Worm (Caenorhabditis elegans): Measurements from ENCODE around the gene F19H6.4.

F19H6.4 gene

ce11 chrX:12393786-12394308 is 28.4 kb downstream of the F19H6.4 start, which contains the start of gene F17E5.2 (continued):
- TF ChIP-seq Y5F2A.4 (GFP tag; optimal IDR thresholded peaks at IDR 0.05) = no peak
- no peak for TF ChIP-seq unc-39 (tag; optimal IDR thresholded peaks at IDR 0.05)
- peak; percentile 96 for TF ChIP-seq hmg-1.1 (GFP tag; IDR thresholded peaks at IDR 0.05)
- peak; percentile 98 for TF ChIP-seq mep-1 (tag; optimal IDR thresholded peaks at IDR 0.05)
- TF ChIP-seq set-16 (GFP tag; IDR thresholded peaks at IDR 0.05) = no peak
- TF ChIP-seq nhr-102 (tag; optimal IDR thresholded peaks at IDR 0.05) = peak; percentile 91
- no peak for TF ChIP-seq lin-39 (tag; optimal IDR thresholded peaks at IDR 0.05)
- TF ChIP-seq mes-2 (tag; optimal IDR thresholded peaks at IDR 0.05; ENCODE audit: poor library complexity, severe bottlenecking) = peak; percentile 96
- no peak for TF ChIP-seq egl-43 (GFP tag; IDR thresholded peaks at IDR 0.05)
- TF ChIP-seq php-3 (GFP tag; IDR thresholded peaks at IDR 0.05) = peak; percentile 80
- no peak for TF ChIP-seq ztf-11 (tag; optimal IDR thresholded peaks at IDR 0.05)
- no peak for TF ChIP-seq ZK546.5 (tag; optimal IDR thresholded peaks at IDR 0.05)
- TF ChIP-seq nhr-28 (tag; optimal IDR thresholded peaks at IDR 0.05) = peak; percentile 96
- no peak for TF ChIP-seq sdz-12 (GFP tag; optimal IDR thresholded peaks at IDR 0.05)
- no peak for TF ChIP-seq nhr-76 (tag; optimal IDR thresholded peaks at IDR 0.05)
- peak; percentile 38 for TF ChIP-seq gei-8 (GFP tag; optimal IDR thresholded peaks at IDR 0.05)
- TF ChIP-seq tra-1 (GFP tag; IDR thresholded peaks at IDR 0.05) = peak; percentile 47; the same call in 1 of the 2 replicates
- TF ChIP-seq dpl-1 (GFP tag; optimal IDR thresholded peaks at IDR 0.05) = peak; percentile 85
- TF ChIP-seq madf-5 (GFP tag; IDR thresholded peaks at IDR 0.05) = no peak
- peak; percentile 89 for TF ChIP-seq ztf-7 (tag; optimal IDR thresholded peaks at IDR 0.05)
- no peak for TF ChIP-seq D1046.2 (GFP tag; IDR thresholded peaks at IDR 0.05)
- no peak for TF ChIP-seq Y75B8A.6 (GFP tag; IDR thresholded peaks at IDR 0.05)
- peak; percentile 97 for TF ChIP-seq fkh-10 (GFP tag; optimal IDR thresholded peaks at IDR 0.05)
- no peak for TF ChIP-seq lir-3 (tag; optimal IDR thresholded peaks at IDR 0.05)
- no peak for TF ChIP-seq attf-4 (tag; optimal IDR thresholded peaks at IDR 0.05)
- no peak for TF ChIP-seq F44E2.7 (GFP tag; IDR thresholded peaks at IDR 0.05)
- TF ChIP-seq aly-2 (tag; optimal IDR thresholded peaks at IDR 0.05) = no peak
- peak; percentile 84 for TF ChIP-seq spr-1 (tag; optimal IDR thresholded peaks at IDR 0.05)
- TF ChIP-seq daf-12 (tag; optimal IDR thresholded peaks at IDR 0.05) = no peak
- 0 out of 2 replicates have a peak, but pooled peaks have one; percentile 60 for TF ChIP-seq arid-1 (GFP tag; conservative IDR thresholded peaks at IDR 0.05)
- no peak for TF ChIP-seq cey-2 (tag; optimal IDR thresholded peaks at IDR 0.05; ENCODE audit: borderline replicate concordance, insufficient read depth)
- TF ChIP-seq unc-130 (GFP tag; optimal IDR thresholded peaks at IDR 0.05) = no peak
- peak; percentile 97 for TF ChIP-seq nhr-11 (tag; optimal IDR thresholded peaks at IDR 0.05)
- TF ChIP-seq lin-29 (GFP tag; IDR thresholded peaks at IDR 0.05) = no peak
- peak; percentile 79 for TF ChIP-seq nhr-48 (tag; optimal IDR thresholded peaks at IDR 0.05)
- no peak for TF ChIP-seq ama-1 (optimal IDR thresholded peaks at IDR 0.05)
- no peak for TF ChIP-seq F49E8.2 (tag; optimal IDR thresholded peaks at IDR 0.05; ENCODE audit: borderline replicate concordance)
- no peak; the same call in 1 of the 2 replicates for TF ChIP-seq T26A8.4 (GFP tag; IDR thresholded peaks at IDR 0.05)
- peak; percentile 75 for TF ChIP-seq lin-1 (GFP tag; IDR thresholded peaks at IDR 0.05)
- TF ChIP-seq jun-1 (tag; optimal IDR thresholded peaks at IDR 0.05) = peak; percentile 68
- TF ChIP-seq ceh-82 (tag; optimal IDR thresholded peaks at IDR 0.05) = no peak
- no peak for TF ChIP-seq skn-1 (tag; optimal IDR thresholded peaks at IDR 0.05)
- TF ChIP-seq F26F4.8 (GFP tag; conservative IDR thresholded peaks at IDR 0.05) = no peak
- TF ChIP-seq zfp-3 (GFP tag; conservative IDR thresholded peaks at IDR 0.05) = peak; percentile 81; the same call in 1 of the 2 replicates
- peak; percentile 92 for TF ChIP-seq nhr-6 (tag; optimal IDR thresholded peaks at IDR 0.05)
- TF ChIP-seq zip-2 (tag; optimal IDR thresholded peaks at IDR 0.05) = peak; percentile 75
- peak; percentile 76; the same call in 1 of the 2 replicates for TF ChIP-seq pha-4 (GFP tag; IDR thresholded peaks at IDR 0.05)
- TF ChIP-seq pha-4 (tag; optimal IDR thresholded peaks at IDR 0.05) = peak; percentile 98
- TF ChIP-seq F37D6.2 (tag; optimal IDR thresholded peaks at IDR 0.05) = peak; percentile 89
- TF ChIP-seq ceh-20 (GFP tag; IDR thresholded peaks at IDR 0.05) = peak; percentile 73
- peak; percentile 4 for TF ChIP-seq snpc-4 (tag; optimal IDR thresholded peaks at IDR 0.05)
- peak; percentile 97 for TF ChIP-seq hlh-11 (tag; optimal IDR thresholded peaks at IDR 0.05)
